Fruit fly (Drosophila melanogaster): Measurements from ENCODE around the gene Ca-beta.

Ca-beta gene

dm6 chr2L:11199068-11199467 lies 4.3 kb downstream of the Ca-beta start (continued):
- TF ChIP-seq CG18262 (tag; optimal IDR thresholded peaks at IDR 0.05) (no peak), Dek (tag; optimal IDR thresholded peaks at IDR 0.05) (peak; percentile 81), hkb (optimal IDR thresholded peaks at IDR 0.05) (no peak), hkb (GFP tag; IDR thresholded peaks at IDR 0.05) (peak; percentile 60; the same call in 1 of the 2 replicates), CG7987 (GFP tag; optimal IDR thresholded peaks at IDR 0.05) (no peak), CG10274 (GFP tag; optimal IDR thresholded peaks at IDR 0.05) (no peak), lab (GFP tag; optimal IDR thresholded peaks at IDR 0.05) (peak; percentile 51), yki (optimal IDR thresholded peaks at IDR 0.05) (no peak), CoRest (tag; optimal IDR thresholded peaks at IDR 0.05) (peak; percentile 73), hbn (GFP tag; IDR thresholded peaks at IDR 0.05; ENCODE audit: partially characterized antibody) (no peak), CG3065 (GFP tag; optimal IDR thresholded peaks at IDR 0.05) (no peak), Nf-YB (GFP tag; optimal IDR thresholded peaks at IDR 0.05) (peak; percentile 13), sr (GFP tag; IDR thresholded peaks at IDR 0.05) (no peak), Rfx (GFP tag; IDR thresholded peaks at IDR 0.05) (peak; percentile 93), Side (GFP tag; optimal IDR thresholded peaks at IDR 0.05) (no peak), tx (GFP tag; optimal IDR thresholded peaks at IDR 0.05) (peak; percentile 13), dati (GFP tag; IDR thresholded peaks at IDR 0.05) (no peak), chn (GFP tag; optimal IDR thresholded peaks at IDR 0.05) (peak; percentile 9), fru (optimal IDR thresholded peaks at IDR 0.05) (no peak), CG2202 (tag; optimal IDR thresholded peaks at IDR 0.05) (no peak), so (GFP tag; IDR thresholded peaks at IDR 0.05) (no peak), twi (tag; optimal IDR thresholded peaks at IDR 0.05) (no peak), CG14965 (GFP tag; optimal IDR thresholded peaks at IDR 0.05; ENCODE audit: borderline replicate concordance) (no peak), CG12659 (GFP tag; optimal IDR thresholded peaks at IDR 0.05) (peak; percentile 66), CG9215 (GFP tag; IDR thresholded peaks at IDR 0.05) (peak; percentile 28; the same call in 1 of the 2 replicates), HmgD (GFP tag; optimal IDR thresholded peaks at IDR 0.05) (no peak), CG2875 (GFP tag; optimal IDR thresholded peaks at IDR 0.05) (no peak), CG5180 (GFP tag; optimal IDR thresholded peaks at IDR 0.05) (no peak), Dref (GFP tag; IDR thresholded peaks at IDR 0.05) (no peak), CG18764 (GFP tag; optimal IDR thresholded peaks at IDR 0.05) (no peak), CG17186 (GFP tag; optimal IDR thresholded peaks at IDR 0.05) (no peak), prd (optimal IDR thresholded peaks at IDR 0.05) (no peak), prd (GFP tag; IDR thresholded peaks at IDR 0.05) (peak; percentile 58; the same call in 2 of the 3 replicates), salm (tag; optimal IDR thresholded peaks at IDR 0.05) (no peak), CG7271 (tag; optimal IDR thresholded peaks at IDR 0.05) (no peak), HmgZ (tag; optimal IDR thresholded peaks at IDR 0.05) (peak; percentile 56), dm (GFP tag; optimal IDR thresholded peaks at IDR 0.05) (no peak), CG31224 (GFP tag; IDR thresholded peaks at IDR 0.05) (peak; percentile 46; the same call in 1 of the 2 replicates), Atf6 (GFP tag; IDR thresholded peaks at IDR 0.05) (peak; percentile 71), CG9797 (GFP tag; optimal IDR thresholded peaks at IDR 0.05) (no peak), CG7357 (GFP tag; IDR thresholded peaks at IDR 0.05) (peak; percentile 49; the same call in 1 of the 3 replicates), fd102C (GFP tag; optimal IDR thresholded peaks at IDR 0.05) (no peak), Lim3 (GFP tag; IDR thresholded peaks at IDR 0.05) (no peak), E2f1 (GFP tag; IDR thresholded peaks at IDR 0.05) (peak; percentile 35; the same call in 1 of the 2 replicates), CG7745 (tag; optimal IDR thresholded peaks at IDR 0.05) (no peak), amos (GFP tag; IDR thresholded peaks at IDR 0.05; ENCODE audit: partially characterized antibody) (no peak), CG12744 (GFP tag; optimal IDR thresholded peaks at IDR 0.05) (peak; percentile 32), peb (GFP tag; IDR thresholded peaks at IDR 0.05) (no peak), sob (GFP tag; IDR thresholded peaks at IDR 0.05) (peak; percentile 76), ATbp (GFP tag; optimal IDR thresholded peaks at IDR 0.05) (no peak), pnt (GFP tag; optimal IDR thresholded peaks at IDR 0.05) (no peak), ab (GFP tag; optimal IDR thresholded peaks at IDR 0.05) (no peak), CG15073 (GFP tag; optimal IDR thresholded peaks at IDR 0.05) (no peak)
